Fruit fly (Drosophila melanogaster): ENCODE results near the gene CG32720.

CG32720 gene

DNA sequence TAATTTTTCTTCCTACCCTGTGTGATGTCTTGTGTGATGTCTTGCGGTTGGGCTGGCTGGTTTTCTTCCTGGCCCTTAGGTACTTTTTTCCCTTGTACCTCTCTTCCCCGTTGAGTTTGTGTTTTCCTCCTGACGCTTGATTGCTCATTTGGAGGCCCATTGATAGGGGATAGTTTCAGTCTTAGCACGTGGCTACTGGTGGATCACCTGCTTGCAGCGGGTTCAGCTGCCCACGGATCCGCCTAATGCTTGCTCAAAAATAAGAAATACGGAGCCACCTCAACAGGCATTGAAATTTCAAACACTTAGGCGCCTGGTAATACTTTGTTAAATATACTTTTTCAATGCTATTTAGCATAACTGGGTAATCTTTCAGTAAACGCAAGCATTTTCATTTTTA, 37.2 kb upstream of the CG32720 start, which contains the start of gene CG11369:
Gene CG11369, plus strand, starts transcription at position 301 of the 400 bp plus-strand sequence.
- TF ChIP-seq br (GFP tag; optimal IDR thresholded peaks at IDR 0.05), result no peak
- TF ChIP-seq CrebA (GFP tag; optimal IDR thresholded peaks at IDR 0.05; ENCODE audit: borderline replicate concordance), result no peak
- no peak for TF ChIP-seq Hr78 (GFP tag; optimal IDR thresholded peaks at IDR 0.05)
- no peak for TF ChIP-seq woc (GFP tag; optimal IDR thresholded peaks at IDR 0.05)
- no peak for TF ChIP-seq Jra (GFP tag; optimal IDR thresholded peaks at IDR 0.05)
- TF ChIP-seq Dfd (GFP tag; optimal IDR thresholded peaks at IDR 0.05), result no peak
- no peak for TF ChIP-seq Dif (GFP tag; optimal IDR thresholded peaks at IDR 0.05; ENCODE audit: partially characterized antibody)
- no peak for TF ChIP-seq Myc (optimal IDR thresholded peaks at IDR 0.05)
- no peak for TF ChIP-seq dmrt93B (GFP tag; optimal IDR thresholded peaks at IDR 0.05)
- TF ChIP-seq jim (GFP tag; optimal IDR thresholded peaks at IDR 0.05), result no peak
- no peak for TF ChIP-seq CG9705 (GFP tag; optimal IDR thresholded peaks at IDR 0.05)
- TF ChIP-seq sage (GFP tag; optimal IDR thresholded peaks at IDR 0.05), result no peak
- no peak for TF ChIP-seq Hr83 (GFP tag; optimal IDR thresholded peaks at IDR 0.05; ENCODE audit: poor library complexity, severe bottlenecking)
- TF ChIP-seq rgr (GFP tag; optimal IDR thresholded peaks at IDR 0.05), result no peak
- no peak for TF ChIP-seq HLH106 (tag; optimal IDR thresholded peaks at IDR 0.05)
- no peak for TF ChIP-seq OdsH (GFP tag; optimal IDR thresholded peaks at IDR 0.05)
- TF ChIP-seq dl (GFP tag; optimal IDR thresholded peaks at IDR 0.05; ENCODE audit: insufficient read depth in 1 of 2, partially characterized antibody in 2 of 2), result no peak
- no peak for TF ChIP-seq ey (GFP tag; optimal IDR thresholded peaks at IDR 0.05)
- no peak for TF ChIP-seq brk (GFP tag; optimal IDR thresholded peaks at IDR 0.05)

DNA sequence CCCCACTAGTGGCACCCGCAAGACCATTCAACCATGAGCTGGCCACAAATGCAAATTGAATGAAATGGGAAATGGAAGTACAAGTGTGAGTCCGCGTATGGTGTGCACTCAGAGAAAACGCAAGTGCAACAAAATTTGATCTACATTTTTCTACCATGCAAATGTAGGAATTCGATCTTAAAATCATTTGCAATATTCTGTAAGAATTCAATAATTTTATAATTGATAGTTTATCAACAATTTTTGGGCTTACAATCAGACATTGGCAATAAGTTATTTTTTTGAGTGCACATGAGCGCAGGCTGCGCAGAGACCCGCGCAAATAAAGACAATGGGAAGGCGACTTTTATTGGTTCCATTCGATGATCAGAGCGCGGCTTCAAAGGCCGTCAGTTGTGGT, 34.4 kb upstream of the CG32720 start:
- TF ChIP-seq brk (GFP tag; optimal IDR thresholded peaks at IDR 0.05), result no peak
- TF ChIP-seq jim (GFP tag; optimal IDR thresholded peaks at IDR 0.05), result no peak
- no peak for TF ChIP-seq Rel (GFP tag; optimal IDR thresholded peaks at IDR 0.05)
- no peak for TF ChIP-seq Rel (tag; optimal IDR thresholded peaks at IDR 0.05)
- TF ChIP-seq CG32264 (GFP tag; optimal IDR thresholded peaks at IDR 0.05), result no peak
- TF ChIP-seq CrebA (GFP tag; optimal IDR thresholded peaks at IDR 0.05; ENCODE audit: borderline replicate concordance), result no peak
- peak; percentile 37 for TF ChIP-seq ey (GFP tag; optimal IDR thresholded peaks at IDR 0.05)
- TF ChIP-seq Dfd (GFP tag; optimal IDR thresholded peaks at IDR 0.05), result no peak
- TF ChIP-seq woc (GFP tag; optimal IDR thresholded peaks at IDR 0.05), result peak; percentile 21
- no peak for TF ChIP-seq sage (GFP tag; optimal IDR thresholded peaks at IDR 0.05)
- no peak for TF ChIP-seq Hnf4 (GFP tag; optimal IDR thresholded peaks at IDR 0.05)
- no peak for TF ChIP-seq pan (optimal IDR thresholded peaks at IDR 0.05)
- TF ChIP-seq Hr78 (GFP tag; optimal IDR thresholded peaks at IDR 0.05), result no peak
- no peak for TF ChIP-seq br (GFP tag; optimal IDR thresholded peaks at IDR 0.05)
- no peak for TF ChIP-seq lola (GFP tag; optimal IDR thresholded peaks at IDR 0.05)
- TF ChIP-seq foxo (GFP tag; optimal IDR thresholded peaks at IDR 0.05), result peak in 1 of 2 experiments; percentile 43
- no peak for TF ChIP-seq Abd-B (GFP tag; optimal IDR thresholded peaks at IDR 0.05)
- peak; percentile 21 for TF ChIP-seq psq (GFP tag; optimal IDR thresholded peaks at IDR 0.05)
- peak; percentile 11 for TF ChIP-seq OdsH (GFP tag; optimal IDR thresholded peaks at IDR 0.05)
- TF ChIP-seq h (GFP tag; optimal IDR thresholded peaks at IDR 0.05), result peak; percentile 52
- no peak for TF ChIP-seq sv (GFP tag; optimal IDR thresholded peaks at IDR 0.05)
- no peak for TF ChIP-seq GATAd (GFP tag; optimal IDR thresholded peaks at IDR 0.05)
- TF ChIP-seq fru (GFP tag; optimal IDR thresholded peaks at IDR 0.05), result peak; percentile 44
- TF ChIP-seq Sp1 (GFP tag; optimal IDR thresholded peaks at IDR 0.05), result peak; percentile 4
- no peak for TF ChIP-seq dl (GFP tag; optimal IDR thresholded peaks at IDR 0.05; ENCODE audit: insufficient read depth in 1 of 2, partially characterized antibody in 2 of 2)
- peak; percentile 26 for TF ChIP-seq HLH106 (tag; optimal IDR thresholded peaks at IDR 0.05)
- peak; percentile 23 for TF ChIP-seq rgr (GFP tag; optimal IDR thresholded peaks at IDR 0.05)
- TF ChIP-seq Jra (GFP tag; optimal IDR thresholded peaks at IDR 0.05), result no peak
- TF ChIP-seq dmrt93B (GFP tag; optimal IDR thresholded peaks at IDR 0.05), result no peak

DNA sequence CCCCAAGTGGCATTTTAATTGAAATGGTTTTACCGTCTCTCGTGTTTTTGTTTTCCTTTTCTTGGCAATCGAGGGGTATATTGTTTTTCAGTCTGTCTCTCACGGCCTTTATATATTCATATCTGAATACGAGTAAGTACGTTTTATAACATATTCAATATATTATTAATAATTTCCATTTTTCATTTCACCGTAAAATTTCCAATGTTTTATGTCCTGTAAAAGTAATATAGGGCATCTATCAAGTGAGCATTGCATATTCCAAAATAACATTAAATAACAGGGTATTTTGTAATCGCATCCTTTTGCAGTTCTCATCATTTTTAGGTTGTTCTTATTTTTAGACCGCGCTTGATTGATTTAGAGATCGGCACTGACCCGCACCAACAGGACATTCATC, 32.9 kb upstream of the CG32720 start:
- TF ChIP-seq br (GFP tag; optimal IDR thresholded peaks at IDR 0.05) (no peak), sage (GFP tag; optimal IDR thresholded peaks at IDR 0.05) (no peak), jim (GFP tag; optimal IDR thresholded peaks at IDR 0.05) (no peak), sv (GFP tag; optimal IDR thresholded peaks at IDR 0.05) (no peak), OdsH (GFP tag; optimal IDR thresholded peaks at IDR 0.05) (no peak), Mio (GFP tag; optimal IDR thresholded peaks at IDR 0.05) (no peak), ey (GFP tag; optimal IDR thresholded peaks at IDR 0.05) (no peak), Myc (optimal IDR thresholded peaks at IDR 0.05) (no peak), Dif (GFP tag; optimal IDR thresholded peaks at IDR 0.05; ENCODE audit: partially characterized antibody) (no peak), HLH106 (tag; optimal IDR thresholded peaks at IDR 0.05) (no peak), psq (GFP tag; optimal IDR thresholded peaks at IDR 0.05) (no peak), pan (optimal IDR thresholded peaks at IDR 0.05) (no peak), dmrt93B (GFP tag; optimal IDR thresholded peaks at IDR 0.05) (no peak), usp (GFP tag; optimal IDR thresholded peaks at IDR 0.05) (no peak)

All from whole organism, wandering third instar larva.